Worm (Caenorhabditis elegans): ENCODE results near the gene smf-1.

The smf-1 gene

ce11 chrX:6671717-6672116 lies 51.1 kb downstream of the smf-1 start:
- no peak for TF ChIP-seq Y75B8A.6 (GFP tag; IDR thresholded peaks at IDR 0.05)
- TF ChIP-seq Y5F2A.4 (GFP tag; optimal IDR thresholded peaks at IDR 0.05), result no peak
- TF ChIP-seq T20F7.1 (GFP tag; optimal IDR thresholded peaks at IDR 0.05), result no peak
- peak in 1 of 2 experiments; percentile 92 for TF ChIP-seq unc-62 (GFP tag; optimal IDR thresholded peaks at IDR 0.05 in 1 of 2)
- no peak for TF ChIP-seq unc-62 (tag; optimal IDR thresholded peaks at IDR 0.05)

All from whole organism, L4 larva.